Worm (Caenorhabditis elegans) whole organism, L2 larva: ENCODE results near the gene T21B10.3.

Source experiments
- C34F6.9 ChIP-seq: fragments of 150-350 bp; optimal IDR thresholded peaks from 2 replicates; lab custom pipeline; 2014; ENCODE audit warnings: missing biosample characterization, missing genetic modification characterization
- R02D3.7 ChIP-seq: fragments of 150-350 bp; optimal IDR thresholded peaks from 2 replicates; lab custom pipeline; 2014; ENCODE audit warnings: missing biosample characterization, missing genetic modification characterization
- Y55F3AM.14 ChIP-seq: fragments of 200-800 bp; sonication (Bioruptor generic); optimal IDR thresholded peaks from 2 replicates; lab custom pipeline; 2018; ENCODE audit warnings: mild to moderate bottlenecking, missing genetic modification characterization, missing compliant biosample characterization
- ZK546.5 ChIP-seq: sonication (generic microtip); optimal IDR thresholded peaks from 2 replicates; lab custom pipeline; 2017; ENCODE audit warnings: missing biosample characterization, missing genetic modification characterization
- ama-1 ChIP-seq: fragments of 150-350 bp; optimal IDR thresholded peaks from 2 replicates; lab custom pipeline; 2018; ENCODE audit warnings: inconsistent platforms
- blmp-1 ChIP-seq: sonication (generic microtip); optimal IDR thresholded peaks from 2 replicates; lab custom pipeline; 2017; ENCODE audit warnings: missing genetic modification characterization, mild to moderate bottlenecking, missing compliant biosample characterization, antibody characterized with exemption, moderate library complexity; ENCODE audit not compliant: insufficient read depth
- ceh-82 ChIP-seq: fragments of 150-350 bp; optimal IDR thresholded peaks from 2 replicates; lab custom pipeline; 2014; ENCODE audit warnings: missing biosample characterization, missing genetic modification characterization
- dmd-4 ChIP-seq: sonication (generic microtip); optimal IDR thresholded peaks from 2 replicates; lab custom pipeline; 2017; ENCODE audit warnings: missing biosample characterization, missing genetic modification characterization
- elt-1 ChIP-seq: fragments of 150-350 bp; optimal IDR thresholded peaks from 2 replicates; lab custom pipeline; 2014; ENCODE audit warnings: missing biosample characterization, missing genetic modification characterization
- fos-1 ChIP-seq: fragments of 150-350 bp; optimal IDR thresholded peaks from 2 replicates; lab custom pipeline; 2014; ENCODE audit warnings: missing biosample characterization, missing genetic modification characterization
- lsy-2 ChIP-seq, 2 experiments: fragments of 150-350 bp in 1 of 2; sonication (generic microtip) in 1 of 2; optimal IDR thresholded peaks; 2 replicates each; lab custom pipeline; 2014 to 2017; ENCODE audit warnings: missing biosample characterization in 2 of 2, missing genetic modification characterization in 2 of 2
- nhr-11 ChIP-seq: fragments of 150-350 bp; optimal IDR thresholded peaks from 2 replicates; lab custom pipeline; 2014; ENCODE audit warnings: missing biosample characterization, missing genetic modification characterization
- nhr-129 ChIP-seq: fragments of 150-350 bp; optimal IDR thresholded peaks from 2 replicates; lab custom pipeline; 2014; ENCODE audit warnings: missing biosample characterization, missing genetic modification characterization
- nhr-237 ChIP-seq: fragments of 150-350 bp; optimal IDR thresholded peaks from 2 replicates; lab custom pipeline; 2014; ENCODE audit warnings: missing biosample characterization, missing genetic modification characterization
- nhr-6 ChIP-seq: fragments of 150-350 bp; optimal IDR thresholded peaks from 2 replicates; lab custom pipeline; 2014; ENCODE audit warnings: missing biosample characterization, missing genetic modification characterization
- peb-1 ChIP-seq: fragments of 150-350 bp; optimal IDR thresholded peaks from 2 replicates; lab custom pipeline; 2014; ENCODE audit warnings: missing biosample characterization, missing genetic modification characterization
- skn-1 ChIP-seq: sonication (generic microtip); optimal IDR thresholded peaks from 2 replicates; lab custom pipeline; 2017; ENCODE audit warnings: missing biosample characterization, missing genetic modification characterization
- unc-55 ChIP-seq: fragments of 150-350 bp; sonication (generic microtip); optimal IDR thresholded peaks from 3 replicates; lab custom pipeline; 2014; ENCODE audit warnings: missing biosample characterization, missing genetic modification reagents, missing genetic modification characterization
- ztf-4 ChIP-seq: fragments of 150-350 bp; optimal IDR thresholded peaks from 2 replicates; lab custom pipeline; 2014; ENCODE audit warnings: missing biosample characterization, missing genetic modification characterization

Gene T21B10.3

ce11 chrII:8973516-8974043 lies 39.4 kb downstream of the T21B10.3 start, which contains the start of gene tomm-40:
tomm-40 (minus strand) TSS chrII:8973566.
- TF ChIP-seq peb-1 (tag; lab: Kevin White, UChicago) (no peak), C34F6.9 (tag; lab: Kevin White, UChicago) (peak; percentile 39), unc-55 (GFP tag; lab: Kevin White, UChicago) (peak; percentile 37)

DNA sequence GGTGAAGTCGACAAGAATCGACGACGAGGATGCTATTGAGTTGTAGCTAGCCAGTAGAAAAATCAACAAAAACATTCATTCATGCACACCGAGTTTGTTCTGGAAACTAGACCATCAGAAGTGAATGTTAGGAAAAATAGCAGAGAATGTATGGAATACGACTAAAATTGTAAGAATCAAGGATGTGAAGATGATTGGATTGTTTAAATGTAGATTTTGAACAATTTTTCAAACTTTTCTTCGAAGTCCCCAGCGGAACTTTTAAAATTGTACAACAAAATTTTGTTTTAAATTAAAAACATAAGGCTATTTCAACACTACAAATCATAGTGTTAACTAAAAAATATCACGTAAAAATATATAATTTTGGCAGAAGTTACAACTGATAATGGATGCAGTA lies 48.5 kb downstream of the T21B10.3 start, which contains the start of gene C18E9.7:
TSS of gene C18E9.7 (minus strand) at position 101 of the 400 bp plus-strand sequence.
- TF ChIP-seq ceh-82 (tag; lab: Kevin White, UChicago) = no peak
- TF ChIP-seq dmd-4 (tag; lab: Kevin White, UChicago) = no peak
- no peak for TF ChIP-seq ama-1
- no peak for TF ChIP-seq blmp-1
- TF ChIP-seq nhr-129 = no peak
- TF ChIP-seq Y55F3AM.14 (GFP tag; lab: Kevin White, UChicago) = no peak
- TF ChIP-seq ZK546.5 = no peak
- no peak for TF ChIP-seq nhr-237 (tag; lab: Kevin White, UChicago)
- no peak for TF ChIP-seq ztf-4 (tag; lab: Kevin White, UChicago)
- TF ChIP-seq elt-1 (tag; lab: Kevin White, UChicago) = no peak
- TF ChIP-seq skn-1 = no peak
- TF ChIP-seq nhr-11 (tag; lab: Kevin White, UChicago) = no peak
- TF ChIP-seq fos-1 (tag; lab: Kevin White, UChicago) = no peak
- TF ChIP-seq nhr-6 (tag; lab: Kevin White, UChicago) = no peak

ce11 chrII:8987962-8988361 lies 53.8 kb downstream of the T21B10.3 start, which contains the start of gene C18E9.8:
C18E9.8 (minus strand) TSS chrII:8988062.
- TF ChIP-seq lsy-2 (tag; optimal IDR thresholded peaks at IDR 0.05; lab: Kevin White, UChicago) (no peak), nhr-129 (peak; percentile 7), R02D3.7 (tag; lab: Kevin White, UChicago) (no peak), dmd-4 (tag; lab: Kevin White, UChicago) (no peak)
- TF ChIP-seq, all 48 proteins: peak for 1
